Worm (Caenorhabditis elegans): ENCODE measurements around the gene spig-6.

DNA sequence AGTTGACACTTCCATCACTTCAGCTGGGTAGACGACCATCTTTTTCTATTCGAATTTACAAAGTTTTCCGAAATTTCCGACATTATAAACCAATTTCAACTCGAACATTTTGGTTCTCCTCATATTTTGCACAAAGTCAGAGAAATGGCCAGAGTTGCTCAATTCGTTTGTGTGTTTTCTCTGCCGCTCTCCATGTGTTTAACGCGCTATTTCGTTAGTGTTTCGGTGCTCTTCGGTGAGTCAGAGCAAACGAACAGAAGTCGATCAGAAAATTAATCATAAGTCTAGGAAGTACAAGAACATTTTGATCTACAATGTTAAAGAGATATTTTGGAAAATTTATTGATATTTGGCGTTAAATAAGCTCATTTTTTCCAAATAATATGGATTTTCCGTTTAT lies 27.3 kb downstream of the spig-6 start, which contains the start of gene srr-3:
- TF ChIP-seq ama-1 (optimal IDR thresholded peaks at IDR 0.05) (no peak), ama-1 (GFP tag; optimal IDR thresholded peaks at IDR 0.05) (no peak), ceh-58 (GFP tag; IDR thresholded peaks at IDR 0.05) (no peak), F37B4.10 (GFP tag; IDR thresholded peaks at IDR 0.05) (no peak), F10E7.11 (tag; optimal IDR thresholded peaks at IDR 0.05) (no peak), zim-3 (tag; optimal IDR thresholded peaks at IDR 0.05) (no peak), hmg-20 (GFP tag; IDR thresholded peaks at IDR 0.05) (no peak), lir-1 (GFP tag; conservative IDR thresholded peaks at IDR 0.05) (no peak), madf-3 (GFP tag; IDR thresholded peaks at IDR 0.05) (no peak), snpc-4 (GFP tag; optimal IDR thresholded peaks at IDR 0.05) (no peak), snpc-4 (tag; optimal IDR thresholded peaks at IDR 0.05) (no peak), tbx-9 (tag; optimal IDR thresholded peaks at IDR 0.05; ENCODE audit: borderline replicate concordance) (no peak), chd-7 (tag; optimal IDR thresholded peaks at IDR 0.05) (no peak), unc-62 (GFP tag; optimal IDR thresholded peaks at IDR 0.05) (no peak), egl-18 (GFP tag; IDR thresholded peaks at IDR 0.05) (no peak)

Data from whole organism, young adult.